Worm (Caenorhabditis elegans) whole organism, young adult: Measurements from ENCODE around the gene F52C9.5.

ENCODE experiments used
- B0035.1 ChIP-seq: sonication (generic microtip); optimal IDR thresholded peaks from 2 replicates; lab custom pipeline; 2016; ENCODE audit warnings: missing genetic modification characterization, mild to moderate bottlenecking, missing compliant biosample characterization, missing genotype, missing genetic modification reagents
- B0336.3 ChIP-seq: fragments of 200-800 bp; sonication (Bioruptor generic); IDR thresholded peaks from 2 replicates; pipeline ENCODE4 v1.3.6; 2022; ENCODE audit warnings: missing genetic modification characterization, missing compliant biosample characterization
- C17E4.6 ChIP-seq: fragments of 200-800 bp; sonication (Bioruptor generic); IDR thresholded peaks from 2 replicates; pipeline ENCODE4 v1.3.6; 2022; ENCODE audit warnings: missing genetic modification reagents, missing genetic modification characterization, missing compliant biosample characterization
- D2030.7 ChIP-seq: fragments of 200-800 bp; sonication (Bioruptor generic); IDR thresholded peaks from 2 replicates; pipeline ENCODE4 v1.3.6; 2022; ENCODE audit warnings: missing genetic modification reagents, missing genetic modification characterization, missing compliant biosample characterization
- F23B12.7 ChIP-seq: sonication (generic microtip); optimal IDR thresholded peaks from 2 replicates; lab custom pipeline; 2017; ENCODE audit warnings: missing genetic modification characterization, mild to moderate bottlenecking, missing compliant biosample characterization, antibody characterized with exemption, moderate library complexity; ENCODE audit not compliant: insufficient read depth
- K11D2.4 ChIP-seq: fragments of 200-800 bp; sonication (Bioruptor generic); IDR thresholded peaks from 2 replicates; pipeline ENCODE4 v1.3.6; 2022; ENCODE audit warnings: missing genetic modification reagents, missing genetic modification characterization, missing compliant biosample characterization
- T26A5.8 ChIP-seq: sonication (generic microtip); optimal IDR thresholded peaks from 2 replicates; lab custom pipeline; 2016; ENCODE audit warnings: missing genetic modification characterization, missing compliant biosample characterization
- Y67H2A.10 ChIP-seq: fragments of 200-800 bp; sonication (Bioruptor generic); conservative IDR thresholded peaks from 2 replicates; pipeline ENCODE4 v1.3.6; 2022; ENCODE audit warnings: missing genetic modification reagents, missing genetic modification characterization, missing compliant biosample characterization
- Y79H2A.3 ChIP-seq: fragments of 200-800 bp; sonication (Bioruptor generic); conservative IDR thresholded peaks from 2 replicates; pipeline ENCODE4 v1.3.6; 2022; ENCODE audit warnings: missing genetic modification reagents, missing genetic modification characterization, missing compliant biosample characterization
- akir-1 ChIP-seq: fragments of 200-800 bp; sonication (Bioruptor generic); optimal IDR thresholded peaks from 2 replicates; lab custom pipeline; 2018; ENCODE audit warnings: mild to moderate bottlenecking, missing genetic modification characterization, moderate library complexity, missing compliant biosample characterization
- ama-1 ChIP-seq, 3 experiments: fragments of 150-350 bp in 1 of 3; sonication (generic microtip) in 2 of 3; optimal IDR thresholded peaks; 2 replicates each; lab custom pipeline; 2014 to 2018; ENCODE audit warnings: missing biosample characterization in 2 of 3, missing genetic modification characterization in 2 of 3, missing genetic modification reagents in 2 of 3
- attf-3 ChIP-seq: fragments of 200-800 bp; sonication (Bioruptor generic); conservative IDR thresholded peaks from 2 replicates; pipeline ENCODE4 v1.3.6; 2022; ENCODE audit warnings: missing genetic modification reagents, missing genetic modification characterization, missing compliant biosample characterization
- attf-5 ChIP-seq: fragments of 200-800 bp; sonication (Bioruptor generic); optimal IDR thresholded peaks from 2 replicates; lab custom pipeline; 2018; ENCODE audit warnings: mild to moderate bottlenecking, missing genetic modification characterization, missing compliant biosample characterization
- ccch-3 ChIP-seq: fragments of 200-800 bp; sonication (Bioruptor generic); optimal IDR thresholded peaks from 2 replicates; lab custom pipeline; 2018; ENCODE audit warnings: mild to moderate bottlenecking, missing genetic modification characterization, missing compliant biosample characterization
- ceh-40 ChIP-seq: fragments of 200-800 bp; sonication (Bioruptor generic); IDR thresholded peaks from 2 replicates; pipeline ENCODE4 v1.3.6; 2022; ENCODE audit warnings: missing genetic modification characterization, missing compliant biosample characterization
- ceh-79 ChIP-seq: sonication (generic microtip); optimal IDR thresholded peaks from 2 replicates; lab custom pipeline; 2017; ENCODE audit warnings: mild to moderate bottlenecking, missing genetic modification characterization, missing compliant biosample characterization
- die-1 ChIP-seq: sonication (generic microtip); optimal IDR thresholded peaks from 2 replicates; lab custom pipeline; 2016; ENCODE audit warnings: missing genotype, mild to moderate bottlenecking, missing genetic modification characterization, missing compliant biosample characterization
- egl-18 ChIP-seq: fragments of 200-800 bp; sonication (Bioruptor generic); IDR thresholded peaks from 2 replicates; pipeline ENCODE4 v1.3.6; 2022; ENCODE audit warnings: missing genetic modification reagents, missing genetic modification characterization, missing compliant biosample characterization
- ets-4 ChIP-seq: fragments of 200-800 bp; sonication (Bioruptor generic); optimal IDR thresholded peaks from 2 replicates; lab custom pipeline; 2018; ENCODE audit warnings: mild to moderate bottlenecking, missing genetic modification characterization, missing compliant biosample characterization
- gei-17 ChIP-seq: fragments of 200-800 bp; sonication (Bioruptor generic); optimal IDR thresholded peaks from 2 replicates; lab custom pipeline; 2018; ENCODE audit warnings: mild to moderate bottlenecking, missing genetic modification characterization, missing compliant biosample characterization
- hlh-12 ChIP-seq: sonication (generic microtip); optimal IDR thresholded peaks from 2 replicates; lab custom pipeline; 2016; ENCODE audit warnings: missing genetic modification characterization, missing compliant biosample characterization
- hmg-1.2 ChIP-seq: fragments of 200-800 bp; sonication (Bioruptor generic); IDR thresholded peaks from 2 replicates; pipeline ENCODE4 v1.3.6; 2022; ENCODE audit warnings: missing genetic modification reagents, missing genetic modification characterization, missing compliant biosample characterization
- hmg-20 ChIP-seq: fragments of 200-800 bp; sonication (Bioruptor generic); IDR thresholded peaks from 2 replicates; pipeline ENCODE4 v1.3.6; 2022; ENCODE audit warnings: missing genetic modification reagents, missing genetic modification characterization, missing compliant biosample characterization
- let-526 ChIP-seq: fragments of 200-800 bp; sonication (Bioruptor generic); IDR thresholded peaks from 2 replicates; pipeline ENCODE4 v1.3.6; 2022; ENCODE audit warnings: missing genetic modification reagents, missing genetic modification characterization, missing compliant biosample characterization
- let-607 ChIP-seq, 2 experiments: fragments of 200-800 bp in 1 of 2; sonication (Bioruptor generic) in 1 of 2; sonication (generic microtip) in 1 of 2; optimal IDR thresholded peaks; 2 replicates each; lab custom pipeline; 2016 to 2018; ENCODE audit warnings: mild to moderate bottlenecking in 2 of 2, missing compliant biosample characterization in 2 of 2, missing genetic modification characterization in 2 of 2, moderate library complexity in 2 of 2, missing genotype in 1 of 2
- lin-40 ChIP-seq: sonication (generic microtip); optimal IDR thresholded peaks from 2 replicates; lab custom pipeline; 2016; ENCODE audit warnings: missing genetic modification characterization, mild to moderate bottlenecking, missing compliant biosample characterization, missing genotype, missing genetic modification reagents
- lsl-1 ChIP-seq: fragments of 200-800 bp; sonication (Bioruptor generic); optimal IDR thresholded peaks from 2 replicates; lab custom pipeline; 2018; ENCODE audit warnings: mild to moderate bottlenecking, missing genetic modification characterization, moderate library complexity, missing compliant biosample characterization
- madf-10 ChIP-seq: sonication (generic microtip); optimal IDR thresholded peaks from 2 replicates; lab custom pipeline; 2016; ENCODE audit warnings: mild to moderate bottlenecking, missing genetic modification characterization, missing compliant biosample characterization
- madf-3 ChIP-seq: fragments of 200-800 bp; sonication (Bioruptor generic); IDR thresholded peaks from 2 replicates; pipeline ENCODE4 v1.3.6; 2022; ENCODE audit warnings: missing genetic modification reagents, missing genetic modification characterization, missing compliant biosample characterization
- madf-8 ChIP-seq: fragments of 200-800 bp; sonication (Bioruptor generic); conservative IDR thresholded peaks from 2 replicates; pipeline ENCODE4 v1.3.6; 2022; ENCODE audit warnings: missing genetic modification reagents, missing genetic modification characterization, missing compliant biosample characterization
- mcd-1 ChIP-seq: fragments of 200-800 bp; sonication (Bioruptor generic); IDR thresholded peaks from 2 replicates; pipeline ENCODE4 v1.3.6; 2022; ENCODE audit warnings: missing genetic modification reagents, missing genetic modification characterization, missing compliant biosample characterization
- mes-4 ChIP-seq: sonication (generic microtip); optimal IDR thresholded peaks from 2 replicates; lab custom pipeline; 2016; ENCODE audit warnings: missing genotype, missing genetic modification characterization, missing compliant biosample characterization
- nhr-27 ChIP-seq: fragments of 200-800 bp; sonication (Bioruptor generic); optimal IDR thresholded peaks from 2 replicates; lab custom pipeline; 2018; ENCODE audit warnings: mild to moderate bottlenecking, missing genetic modification characterization, moderate library complexity, missing compliant biosample characterization
- nhr-90 ChIP-seq: sonication (generic microtip); optimal IDR thresholded peaks from 2 replicates; lab custom pipeline; 2016; ENCODE audit warnings: missing genotype, mild to moderate bottlenecking, missing genetic modification characterization, missing compliant biosample characterization
- rec-8 ChIP-seq, 2 experiments: sonication (generic microtip); optimal IDR thresholded peaks; 2 replicates each; lab custom pipeline; 2016; ENCODE audit warnings: mild to moderate bottlenecking in 2 of 2, missing genetic modification characterization in 2 of 2, missing genetic modification reagents in 2 of 2, missing genotype in 2 of 2, missing biosample characterization in 1 of 2, missing compliant biosample characterization in 1 of 2, moderate library complexity in 1 of 2
- sea-2 ChIP-seq: fragments of 200-800 bp; sonication (Bioruptor generic); IDR thresholded peaks from 2 replicates; pipeline ENCODE4 v1.3.6; 2022; ENCODE audit warnings: missing genetic modification characterization, missing compliant biosample characterization
- snpc-1.3 ChIP-seq: sonication (generic microtip); optimal IDR thresholded peaks from 2 replicates; lab custom pipeline; 2017; ENCODE audit warnings: missing genetic modification characterization, mild to moderate bottlenecking, missing compliant biosample characterization, antibody characterized with exemption, moderate library complexity, missing genotype, missing genetic modification reagents; ENCODE audit not compliant: insufficient read depth
- snpc-3.4 ChIP-seq: sonication (generic microtip); optimal IDR thresholded peaks from 2 replicates; lab custom pipeline; 2017; ENCODE audit warnings: missing genetic modification characterization, mild to moderate bottlenecking, missing compliant biosample characterization, antibody characterized with exemption, moderate library complexity, missing genotype, missing genetic modification reagents
- sptf-2 ChIP-seq: fragments of 200-800 bp; sonication (Bioruptor generic); optimal IDR thresholded peaks from 2 replicates; lab custom pipeline; 2018; ENCODE audit warnings: mild to moderate bottlenecking, missing genetic modification characterization, missing compliant biosample characterization
- tbp1 ChIP-seq: fragments of 200-800 bp; sonication (Bioruptor generic); optimal IDR thresholded peaks from 2 replicates; lab custom pipeline; 2018; ENCODE audit warnings: mild to moderate bottlenecking, missing genetic modification characterization, missing compliant biosample characterization
- tbx-9 ChIP-seq: sonication (generic microtip); optimal IDR thresholded peaks from 2 replicates; lab custom pipeline; 2016; ENCODE audit warnings: borderline replicate concordance, missing genetic modification characterization, inconsistent platforms, missing compliant biosample characterization
- unc-62 ChIP-seq: fragments of 150-350 bp; optimal IDR thresholded peaks from 2 replicates; lab custom pipeline; 2014; ENCODE audit warnings: missing biosample characterization, missing genetic modification reagents, missing genetic modification characterization
- ztf-28 ChIP-seq: fragments of 200-800 bp; sonication (Bioruptor generic); IDR thresholded peaks from 2 replicates; pipeline ENCODE4 v1.3.6; 2022; ENCODE audit warnings: missing genetic modification reagents, missing genetic modification characterization, missing compliant biosample characterization

The F52C9.5 gene

DNA sequence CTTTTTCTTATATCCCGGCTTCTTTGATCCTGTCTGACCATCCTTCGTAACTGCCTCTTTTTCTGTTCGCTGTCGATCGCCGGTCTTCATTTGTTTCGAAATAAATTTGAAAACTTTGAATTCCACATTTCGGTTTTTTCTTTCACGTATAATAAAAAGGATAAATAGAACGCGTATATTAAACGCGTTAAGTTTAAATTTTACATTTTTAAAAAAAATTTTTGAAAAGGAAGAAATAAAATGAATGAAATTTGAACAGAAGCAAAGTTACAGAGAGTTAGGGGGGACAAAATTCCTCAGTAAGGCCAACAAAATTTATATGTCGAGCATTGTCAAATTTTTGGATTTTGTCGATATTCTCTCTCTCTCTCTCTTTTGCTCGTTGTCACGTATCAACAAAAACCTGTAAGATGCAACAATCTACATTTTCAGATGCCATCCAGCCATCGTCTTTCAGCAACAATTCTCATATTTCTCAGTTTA is at the start of gene F52C9.5, which contains the start of gene T15B12.2:
TSS of gene F52C9.5 (plus strand) at position 433 of the 483 bp plus-strand sequence.
TSS of gene T15B12.2 (minus strand) at position 101 of the 483 bp plus-strand sequence.
- TF ChIP-seq lsl-1 (no peak), Y79H2A.3 (no peak), let-607 (tag; optimal IDR thresholded peaks at IDR 0.05; lab: Kevin White, UChicago) (no peak), nhr-90 (tag; lab: Kevin White, UChicago) (no peak), ceh-79 (no peak), ccch-3 (GFP tag; lab: Kevin White, UChicago) (no peak), die-1 (tag; lab: Kevin White, UChicago) (no peak), ztf-28 (GFP tag; lab: Robert Waterston, UW) (no peak), rec-8 (tag; optimal IDR thresholded peaks at IDR 0.05; lab: Kevin White, UChicago) (no peak), snpc-1.3 (tag; lab: Kevin White, UChicago) (no peak), sptf-2 (GFP tag; lab: Kevin White, UChicago) (no peak), madf-3 (no peak), sea-2 (GFP tag; lab: Robert Waterston, UW) (no peak), hlh-12 (tag; lab: Kevin White, UChicago) (no peak), C17E4.6 (GFP tag; lab: Robert Waterston, UW) (no peak)

DNA sequence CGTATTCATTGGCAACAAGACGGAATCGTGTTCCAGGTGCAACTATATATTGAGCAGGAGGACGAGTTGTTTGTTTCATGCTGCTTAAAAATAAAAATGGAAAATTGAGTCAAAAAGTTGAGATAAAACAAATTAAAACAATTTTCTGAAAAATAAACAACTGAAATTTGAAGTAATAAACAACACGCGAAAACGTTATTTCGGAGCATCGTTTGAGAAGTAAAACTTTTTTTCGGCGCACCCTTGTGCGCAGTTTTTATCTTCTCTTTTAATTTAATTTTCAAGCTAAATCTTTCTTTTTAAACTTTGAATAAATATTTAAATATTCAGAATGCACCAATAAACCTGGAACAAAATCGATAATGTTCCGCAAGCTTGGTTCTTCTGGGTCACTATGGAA is 47.9 kb upstream of the F52C9.5 start, which contains the start of the genes sumv-1 and gop-1:
TSS of gene sumv-1 (minus strand) at position 80 of the 400 bp plus-strand sequence.
TSS of gene gop-1 (plus strand) at position 331 of the 400 bp plus-strand sequence.
- TF ChIP-seq F23B12.7 (no peak), attf-3 (GFP tag; lab: Robert Waterston, UW) (peak; percentile 83)

DNA sequence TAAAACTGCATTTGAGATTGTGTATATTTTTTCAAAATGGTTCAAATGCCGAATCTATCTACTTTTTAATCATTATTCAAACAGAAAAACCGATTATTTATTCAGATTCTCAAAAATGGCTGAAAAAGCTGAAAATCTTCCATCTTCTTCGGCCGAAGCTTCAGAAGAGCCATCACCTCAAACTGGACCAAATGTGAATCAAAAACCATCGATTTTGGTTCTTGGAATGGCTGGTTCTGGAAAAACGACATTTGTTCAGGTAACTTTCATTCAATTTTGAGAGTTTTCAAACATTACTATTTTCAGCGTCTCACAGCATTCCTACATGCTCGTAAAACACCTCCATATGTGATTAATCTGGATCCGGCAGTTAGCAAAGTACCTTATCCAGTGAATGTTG is 43.1 kb upstream of the F52C9.5 start, which contains the start of gene gop-2:
TSS of gene gop-2 (plus strand) at position 106 of the 400 bp plus-strand sequence.
- TF ChIP-seq Y67H2A.10 (GFP tag; lab: Robert Waterston, UW) (no peak), hmg-20 (GFP tag; lab: Robert Waterston, UW) (no peak), D2030.7 (GFP tag; lab: Robert Waterston, UW) (no peak), gei-17 (no peak), unc-62 (GFP tag; lab: Kevin White, UChicago) (no peak), mcd-1 (GFP tag; lab: Robert Waterston, UW) (no peak), akir-1 (GFP tag; lab: Kevin White, UChicago) (no peak), tbx-9 (tag; lab: Kevin White, UChicago) (no peak), egl-18 (GFP tag; lab: Robert Waterston, UW) (no peak), attf-5 (GFP tag; lab: Kevin White, UChicago) (no peak), nhr-27 (tag; lab: Kevin White, UChicago) (no peak), B0035.1 (tag; lab: Kevin White, UChicago) (no peak), B0336.3 (GFP tag; lab: Robert Waterston, UW) (no peak), madf-8 (GFP tag; lab: Robert Waterston, UW) (no peak), let-526 (GFP tag; lab: Robert Waterston, UW) (no peak), hmg-1.2 (GFP tag; lab: Robert Waterston, UW) (no peak)

DNA sequence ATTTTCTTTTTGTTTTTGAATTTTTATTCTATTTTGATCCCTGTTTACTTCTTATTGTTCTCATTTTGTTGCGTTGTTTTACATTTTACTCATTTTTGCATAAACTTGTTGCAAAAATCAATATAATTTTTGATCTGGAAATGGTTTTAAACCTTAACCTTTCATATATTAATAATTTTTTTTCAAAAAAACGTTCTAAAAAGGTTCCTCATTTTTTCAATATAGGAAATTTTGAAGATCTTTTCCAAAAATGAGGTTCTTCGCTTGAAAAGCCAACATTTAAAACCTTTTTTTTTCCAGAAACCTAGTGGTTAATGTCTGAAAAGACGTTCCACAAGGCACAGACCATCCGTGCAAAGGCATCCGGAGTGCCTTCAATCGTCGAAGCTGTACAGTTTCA is 41.6 kb upstream of the F52C9.5 start, which contains the start of gene gop-3:
TSS of gene gop-3 (plus strand) at position 301 of the 400 bp plus-strand sequence.
- no peak for TF ChIP-seq Y67H2A.10 (GFP tag; lab: Robert Waterston, UW)
- no peak for TF ChIP-seq snpc-3.4 (tag; lab: Kevin White, UChicago)
- TF ChIP-seq akir-1 (GFP tag; lab: Kevin White, UChicago), result no peak
- TF ChIP-seq T26A5.8 (tag; lab: Kevin White, UChicago), result no peak
- no peak for TF ChIP-seq madf-10 (tag; lab: Kevin White, UChicago)
- TF ChIP-seq ceh-40 (GFP tag; lab: Robert Waterston, UW), result no peak
- TF ChIP-seq lin-40, result no peak
- TF ChIP-seq K11D2.4 (GFP tag; lab: Robert Waterston, UW), result no peak
- TF ChIP-seq madf-3, result no peak
- no peak for TF ChIP-seq ets-4
- TF ChIP-seq tbp1 (GFP tag; lab: Kevin White, UChicago), result no peak
- no peak for TF ChIP-seq mes-4 (tag; lab: Kevin White, UChicago)
- no peak for TF ChIP-seq hlh-12 (tag; lab: Kevin White, UChicago)
- no peak for TF ChIP-seq ama-1 (optimal IDR thresholded peaks at IDR 0.05; lab: Kevin White, UChicago)
- TF ChIP-seq ama-1 (GFP tag; optimal IDR thresholded peaks at IDR 0.05; lab: Kevin White, UChicago), result no peak
- no peak for TF ChIP-seq nhr-90 (tag; lab: Kevin White, UChicago)
